Worm (Caenorhabditis elegans): Measurements from ENCODE around the gene srx-104.

srx-104 gene

DNA sequence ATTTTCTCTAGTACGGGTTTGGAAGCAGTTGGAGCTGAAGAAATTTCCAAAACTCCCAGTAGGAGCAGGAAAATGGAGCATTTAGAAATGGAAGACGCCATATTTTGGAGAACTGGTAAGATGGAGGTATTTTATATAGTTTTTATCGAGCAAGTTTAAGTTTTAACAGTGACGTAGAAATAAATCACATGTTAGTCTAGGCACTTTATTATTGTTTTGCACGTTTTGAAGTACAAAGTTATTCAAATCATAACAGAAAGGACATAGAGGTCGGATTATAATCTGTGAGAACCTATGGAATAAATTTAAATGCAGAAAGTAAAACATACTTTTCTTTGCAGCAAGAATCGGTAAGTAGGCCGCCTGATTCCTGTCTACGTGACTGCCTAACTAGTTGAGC is 35.7 kb downstream of the srx-104 start, which contains the start of gene F19B10.6:
TSS of gene F19B10.6 (minus strand) at position 101 of the 400 bp plus-strand sequence.
- TF ChIP-seq nhr-85 (tag), result no peak
- TF ChIP-seq zag-1 (tag; optimal IDR thresholded peaks at IDR 0.05), result no peak
- TF ChIP-seq egl-13 (tag; optimal IDR thresholded peaks at IDR 0.05), result no peak
- no peak for TF ChIP-seq mdl-1 (tag; optimal IDR thresholded peaks at IDR 0.05)
- no peak for TF ChIP-seq unc-98 (GFP tag; IDR thresholded peaks at IDR 0.05)
- TF ChIP-seq lin-35 (GFP tag; optimal IDR thresholded peaks at IDR 0.05), result no peak
- no peak for TF ChIP-seq ceh-8 (GFP tag; optimal IDR thresholded peaks at IDR 0.05)
- TF ChIP-seq ztf-4 (tag; optimal IDR thresholded peaks at IDR 0.05), result no peak
- TF ChIP-seq isw-1 (GFP tag; IDR thresholded peaks at IDR 0.05), result no peak
- TF ChIP-seq egl-27 (tag; optimal IDR thresholded peaks at IDR 0.05), result no peak
- no peak for TF ChIP-seq hlh-17 (GFP tag; optimal IDR thresholded peaks at IDR 0.05; ENCODE audit: borderline replicate concordance)
- no peak for TF ChIP-seq unc-62 (GFP tag; optimal IDR thresholded peaks at IDR 0.05)

DNA sequence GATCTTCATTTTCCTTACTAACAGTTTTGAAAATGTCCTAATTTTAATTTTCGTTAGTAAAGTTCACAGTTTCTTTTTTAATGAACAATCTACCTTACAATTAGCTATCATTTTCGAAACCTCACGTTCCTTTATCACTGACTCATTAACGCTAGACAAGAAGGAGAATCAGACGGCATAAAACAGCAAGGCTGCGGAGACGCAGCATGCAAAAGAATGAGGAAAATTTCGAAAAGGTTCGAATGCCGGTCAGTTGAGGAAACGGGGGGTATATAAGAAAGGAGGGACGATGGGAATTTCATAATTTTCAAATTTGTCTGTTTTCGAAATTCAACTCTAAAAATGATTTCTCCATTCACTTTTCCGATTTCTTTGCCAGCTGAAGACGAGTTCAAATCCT is 37.6 kb downstream of the srx-104 start, which contains the start of gene F19B10.13:
TSS of gene F19B10.13 (plus strand) at position 343 of the 400 bp plus-strand sequence.
- TF ChIP-seq lin-35 (GFP tag; optimal IDR thresholded peaks at IDR 0.05), result peak in 1 of 2 experiments; percentile 45
- no peak for TF ChIP-seq nhr-77 (tag; optimal IDR thresholded peaks at IDR 0.05)
- TF ChIP-seq ceh-8 (GFP tag; optimal IDR thresholded peaks at IDR 0.05), result no peak
- TF ChIP-seq rnt-1 (tag; optimal IDR thresholded peaks at IDR 0.05), result peak; percentile 27
- no peak for TF ChIP-seq efl-3 (GFP tag; optimal IDR thresholded peaks at IDR 0.05)
- TF ChIP-seq lin-14 (GFP tag; optimal IDR thresholded peaks at IDR 0.05), result peak; percentile 49
- peak in 1 of 6 experiments; percentile 9 for TF ChIP-seq elt-3 (tag; optimal IDR thresholded peaks at IDR 0.05)
- TF ChIP-seq elt-2 (tag; optimal IDR thresholded peaks at IDR 0.05), result peak; percentile 41
- TF ChIP-seq efl-1 (optimal IDR thresholded peaks at IDR 0.05), result peak; percentile 20 to 29
- no peak for TF ChIP-seq efl-1 (GFP tag; optimal IDR thresholded peaks at IDR 0.05 in 1 of 2)
- TF ChIP-seq zip-4 (GFP tag; optimal IDR thresholded peaks at IDR 0.05), result no peak

DNA sequence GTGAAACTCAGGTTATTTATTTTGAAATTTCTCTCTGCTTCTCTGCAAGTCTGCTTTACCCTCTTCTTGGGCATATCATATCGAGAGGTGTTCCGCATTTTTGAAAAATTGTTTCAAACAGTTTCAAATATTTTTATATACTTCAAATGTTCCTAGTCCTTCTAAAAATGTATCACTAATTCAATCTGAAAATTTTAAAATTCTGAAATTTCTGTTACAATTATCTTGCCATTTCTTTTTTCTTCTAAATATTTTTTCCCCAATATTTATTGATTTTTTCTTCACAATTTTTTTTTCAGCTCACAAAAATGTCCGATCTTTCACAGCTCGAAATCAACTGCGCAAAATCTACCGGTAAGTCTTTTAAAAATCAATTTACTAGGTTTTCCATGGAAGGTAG is 39.7 kb downstream of the srx-104 start, which contains the start of gene F19B10.4:
TSS of gene F19B10.4 (plus strand) at position 301 of the 400 bp plus-strand sequence.
- no peak for TF ChIP-seq vab-15 (tag; optimal IDR thresholded peaks at IDR 0.05)
- no peak for TF ChIP-seq lsy-2 (tag; optimal IDR thresholded peaks at IDR 0.05)
- no peak for TF ChIP-seq ama-1 (optimal IDR thresholded peaks at IDR 0.05)
- TF ChIP-seq alr-1 (tag; optimal IDR thresholded peaks at IDR 0.05; ENCODE audit: borderline replicate concordance), result no peak
- no peak for TF ChIP-seq blmp-1 (tag; optimal IDR thresholded peaks at IDR 0.05)
- no peak for TF ChIP-seq skn-1 (tag; optimal IDR thresholded peaks at IDR 0.05)
- TF ChIP-seq lin-15B (tag; optimal IDR thresholded peaks at IDR 0.05), result no peak
- TF ChIP-seq fos-1 (tag; optimal IDR thresholded peaks at IDR 0.05), result no peak
- no peak for TF ChIP-seq mef-2 (tag; optimal IDR thresholded peaks at IDR 0.05)
- no peak for TF ChIP-seq lir-3 (tag; optimal IDR thresholded peaks at IDR 0.05; ENCODE audit: poor library complexity)
- TF ChIP-seq xbp-1 (tag; optimal IDR thresholded peaks at IDR 0.05), result no peak
- no peak for TF ChIP-seq rnt-1 (tag; optimal IDR thresholded peaks at IDR 0.05)
- TF ChIP-seq tbx-2 (tag; optimal IDR thresholded peaks at IDR 0.05), result no peak
- no peak for TF ChIP-seq grh-1 (GFP tag; IDR thresholded peaks at IDR 0.05)

DNA sequence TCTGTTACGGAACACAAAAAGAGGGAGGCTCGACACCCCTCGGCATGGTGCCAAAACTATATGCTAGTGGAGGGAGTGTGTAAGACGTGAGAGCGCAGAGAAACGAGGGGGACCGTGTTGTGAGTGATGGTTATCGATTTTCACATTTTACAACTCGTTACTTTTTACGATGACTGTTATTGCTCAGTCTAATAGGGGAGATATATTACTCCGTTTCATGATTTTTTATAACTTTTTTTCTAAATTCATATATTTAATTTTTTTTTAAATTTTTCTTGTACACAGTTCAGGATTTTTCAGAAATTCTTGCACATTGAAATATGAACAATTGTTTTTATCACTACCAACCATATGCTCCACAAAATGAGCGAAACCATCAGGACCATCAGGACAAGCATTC is 44.1 kb downstream of the srx-104 start, which contains the start of gene F19B10.5:
TSS of gene F19B10.5 (plus strand) at position 301 of the 400 bp plus-strand sequence.
- TF ChIP-seq efl-1 (optimal IDR thresholded peaks at IDR 0.05) (no peak), efl-1 (GFP tag; optimal IDR thresholded peaks at IDR 0.05 in 1 of 2) (peak in 1 of 2 experiments; percentile 31), mab-9 (GFP tag; IDR thresholded peaks at IDR 0.05) (no peak), ceh-63 (GFP tag; optimal IDR thresholded peaks at IDR 0.05) (no peak)
